In the genomic region with DNA sequence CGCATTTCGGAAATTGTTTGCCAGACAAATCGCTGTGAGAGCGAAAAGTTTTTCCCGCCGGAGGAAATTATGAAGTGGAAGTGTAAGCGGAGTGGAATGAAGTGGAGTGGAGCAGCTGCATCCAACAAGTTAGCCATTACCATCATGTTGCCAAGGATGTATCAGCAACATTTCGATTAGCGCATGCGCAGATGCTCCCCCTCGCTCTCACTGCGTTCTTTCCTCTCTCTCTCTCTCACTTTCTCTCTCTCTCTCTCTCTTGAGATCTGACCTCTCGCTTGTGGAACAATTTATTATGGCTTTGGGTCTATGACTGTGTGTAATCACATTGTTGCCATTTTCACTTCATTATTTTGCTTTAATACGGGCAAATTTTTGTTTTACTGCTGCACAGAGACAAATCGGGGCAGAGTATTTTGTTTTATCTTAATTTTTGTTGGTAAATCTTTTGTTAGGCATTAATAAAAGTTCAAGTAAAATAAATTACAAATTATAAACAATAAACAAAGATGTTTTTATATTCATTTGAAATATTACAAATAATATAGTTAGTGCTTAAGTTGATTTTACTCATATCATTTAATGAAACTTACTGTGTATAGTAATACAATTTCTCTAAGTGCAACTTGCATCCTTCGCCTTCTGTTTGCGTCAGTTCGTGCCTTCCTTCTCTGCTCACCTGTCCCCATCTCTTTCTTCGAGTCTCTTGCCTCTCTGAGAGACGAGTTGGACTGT, we compare ENCODE assay signal across 1 fruit fly cellular context.
TF ChIP-seq lines count a peak whose summit lies in the region.

No protein-coding gene starts in this region.

TF ChIP-seq in whole organism, embryonic, 481 proteins besides CTCF, POLR2A, EP300 and RAD21 (continued from another document and continues in another):
- TF ChIP-seq tin (GFP tag; optimal IDR thresholded peaks at IDR 0.05; lab: Kevin White, UChicago): peak; percentile 73
- no peak for TF ChIP-seq nerfin-2 (GFP tag; IDR thresholded peaks at IDR 0.05; lab: Robert Waterston, UW; ENCODE audit: partially characterized antibody)
- TF ChIP-seq Jarid2 (GFP tag; optimal IDR thresholded peaks at IDR 0.05; lab: Kevin White, UChicago): peak; percentile 53
- no peak for TF ChIP-seq mld (GFP tag; IDR thresholded peaks at IDR 0.05; lab: Robert Waterston, UW; ENCODE audit: partially characterized antibody)
- no peak for TF ChIP-seq Sry-δ (GFP tag; optimal IDR thresholded peaks at IDR 0.05; lab: Kevin White, UChicago)
- peak; percentile 74 for TF ChIP-seq Dbx (GFP tag; IDR thresholded peaks at IDR 0.05; lab: Robert Waterston, UW)
- TF ChIP-seq CG1233 (GFP tag; optimal IDR thresholded peaks at IDR 0.05; lab: Kevin White, UChicago): peak; percentile 69
- no peak for TF ChIP-seq prd (optimal IDR thresholded peaks at IDR 0.05; lab: Kevin White, UChicago)
- TF ChIP-seq prd (GFP tag; IDR thresholded peaks at IDR 0.05; lab: Robert Waterston, UW): peak; percentile 69
- TF ChIP-seq Awh (GFP tag; IDR thresholded peaks at IDR 0.05; lab: Robert Waterston, UW): peak; percentile 66; the same call in 1 of the 2 replicates
- TF ChIP-seq Dad (GFP tag; optimal IDR thresholded peaks at IDR 0.05; lab: Kevin White, UChicago): no peak
- TF ChIP-seq CG9727 (GFP tag; optimal IDR thresholded peaks at IDR 0.05; lab: Kevin White, UChicago): peak; percentile 88
- TF ChIP-seq sug (tag; optimal IDR thresholded peaks at IDR 0.05; lab: Kevin White, UChicago): peak; percentile 72
- 0 out of 3 replicates have a peak, but pooled peaks have one; percentile 28 for TF ChIP-seq CG11093 (GFP tag; IDR thresholded peaks at IDR 0.05; lab: Robert Waterston, UW)
- peak in 1 of 2 experiments; percentile 92 for TF ChIP-seq eve (GFP tag; optimal IDR thresholded peaks at IDR 0.05; lab: Kevin White, UChicago)
- peak; percentile 77 for TF ChIP-seq CG13775 (GFP tag; optimal IDR thresholded peaks at IDR 0.05; lab: Kevin White, UChicago)
- TF ChIP-seq NC2α (GFP tag; optimal IDR thresholded peaks at IDR 0.05; lab: Kevin White, UChicago): no peak
- peak; percentile 62 for TF ChIP-seq croc (GFP tag; conservative IDR thresholded peaks at IDR 0.05; lab: Robert Waterston, UW)
- TF ChIP-seq sens-2 (GFP tag; IDR thresholded peaks at IDR 0.05; lab: Robert Waterston, UW): 0 out of 2 replicates have a peak, but pooled peaks have one; percentile 13
- no peak for TF ChIP-seq ems (GFP tag; optimal IDR thresholded peaks at IDR 0.05; lab: Kevin White, UChicago)
- peak; percentile 46; the same call in 1 of the 3 replicates for TF ChIP-seq CG7357 (GFP tag; IDR thresholded peaks at IDR 0.05; lab: Robert Waterston, UW)
- TF ChIP-seq so (GFP tag; IDR thresholded peaks at IDR 0.05; lab: Robert Waterston, UW): no peak; the same call in 2 of the 3 replicates
- peak; percentile 86 for TF ChIP-seq CG15269 (tag; optimal IDR thresholded peaks at IDR 0.05; lab: Kevin White, UChicago)
- no peak for TF ChIP-seq Neu2 (GFP tag; optimal IDR thresholded peaks at IDR 0.05; lab: Kevin White, UChicago; ENCODE audit: borderline replicate concordance)
- 0 out of 3 replicates have a peak, but pooled peaks have one; percentile 40 for TF ChIP-seq C15 (GFP tag; IDR thresholded peaks at IDR 0.05; lab: Robert Waterston, UW)
- peak; percentile 92 for TF ChIP-seq Hmr (GFP tag; optimal IDR thresholded peaks at IDR 0.05; lab: Kevin White, UChicago)
- no peak for TF ChIP-seq CG13624 (GFP tag; optimal IDR thresholded peaks at IDR 0.05; lab: Kevin White, UChicago)
- TF ChIP-seq Bdp1 (GFP tag; optimal IDR thresholded peaks at IDR 0.05; lab: Kevin White, UChicago): peak; percentile 10
- peak; percentile 64 for TF ChIP-seq ranshi (GFP tag; IDR thresholded peaks at IDR 0.05; lab: Robert Waterston, UW)
- TF ChIP-seq CG4820 (GFP tag; optimal IDR thresholded peaks at IDR 0.05; lab: Kevin White, UChicago): peak; percentile 58
- TF ChIP-seq CG30403 (GFP tag; optimal IDR thresholded peaks at IDR 0.05; lab: Kevin White, UChicago): peak; percentile 87
- peak; percentile 62 for TF ChIP-seq salm (tag; optimal IDR thresholded peaks at IDR 0.05; lab: Kevin White, UChicago)
- no peak for TF ChIP-seq CG34422 (GFP tag; IDR thresholded peaks at IDR 0.05; lab: Robert Waterston, UW)
- no peak for TF ChIP-seq lov (optimal IDR thresholded peaks at IDR 0.05; lab: Kevin White, UChicago)
- no peak for TF ChIP-seq lov (GFP tag; IDR thresholded peaks at IDR 0.05; lab: Robert Waterston, UW)
- no peak for TF ChIP-seq shn (GFP tag; optimal IDR thresholded peaks at IDR 0.05; lab: Kevin White, UChicago)
- peak; percentile 47 for TF ChIP-seq Fer2 (tag; optimal IDR thresholded peaks at IDR 0.05; lab: Kevin White, UChicago)
- peak; percentile 82 for TF ChIP-seq cwo (GFP tag; optimal IDR thresholded peaks at IDR 0.05; lab: Kevin White, UChicago)
- TF ChIP-seq CG14050 (GFP tag; IDR thresholded peaks at IDR 0.05; lab: Robert Waterston, UW): peak; percentile 21; the same call in 1 of the 3 replicates
- TF ChIP-seq her (GFP tag; optimal IDR thresholded peaks at IDR 0.05; lab: Kevin White, UChicago): no peak
- no peak for TF ChIP-seq HLHmδ (GFP tag; optimal IDR thresholded peaks at IDR 0.05; lab: Kevin White, UChicago)
- TF ChIP-seq ewg (GFP tag; optimal IDR thresholded peaks at IDR 0.05; lab: Kevin White, UChicago): peak; percentile 79
- peak; percentile 10 for TF ChIP-seq CG3995 (GFP tag; optimal IDR thresholded peaks at IDR 0.05; lab: Kevin White, UChicago)
- TF ChIP-seq wek (GFP tag; optimal IDR thresholded peaks at IDR 0.05; lab: Kevin White, UChicago): no peak
- peak; percentile 13 to 20 for TF ChIP-seq chif (GFP tag; optimal IDR thresholded peaks at IDR 0.05; lab: Kevin White, UChicago)
- peak; percentile 96 for TF ChIP-seq abd-A (tag; optimal IDR thresholded peaks at IDR 0.05; lab: Kevin White, UChicago)
- peak; percentile 71 for TF ChIP-seq CG14014 (GFP tag; IDR thresholded peaks at IDR 0.05; lab: Robert Waterston, UW)
- TF ChIP-seq pho (GFP tag; optimal IDR thresholded peaks at IDR 0.05; lab: Kevin White, UChicago): peak; percentile 38
- TF ChIP-seq repo (GFP tag; optimal IDR thresholded peaks at IDR 0.05; lab: Kevin White, UChicago): no peak
- no peak for TF ChIP-seq Myb (GFP tag; optimal IDR thresholded peaks at IDR 0.05; lab: Kevin White, UChicago)
- peak; percentile 64 for TF ChIP-seq D19B (GFP tag; optimal IDR thresholded peaks at IDR 0.05; lab: Kevin White, UChicago)
- no peak; the same call in none of the 2 replicates for TF ChIP-seq HLH3B (GFP tag; IDR thresholded peaks at IDR 0.05; lab: Robert Waterston, UW)
- peak; percentile 49 for TF ChIP-seq CG10543 (GFP tag; optimal IDR thresholded peaks at IDR 0.05; lab: Kevin White, UChicago)
- no peak for TF ChIP-seq jigr1 (GFP tag; IDR thresholded peaks at IDR 0.05; lab: Robert Waterston, UW)
- peak; percentile 90 for TF ChIP-seq CG10147 (GFP tag; optimal IDR thresholded peaks at IDR 0.05; lab: Kevin White, UChicago)
- TF ChIP-seq CG5245 (GFP tag; optimal IDR thresholded peaks at IDR 0.05; lab: Kevin White, UChicago): peak; percentile 21
- TF ChIP-seq pita (GFP tag; optimal IDR thresholded peaks at IDR 0.05; lab: Kevin White, UChicago): no peak
- peak; percentile 94 for TF ChIP-seq gem (tag; optimal IDR thresholded peaks at IDR 0.05; lab: Kevin White, UChicago)
- TF ChIP-seq CG15073 (GFP tag; optimal IDR thresholded peaks at IDR 0.05; lab: Kevin White, UChicago): no peak
- TF ChIP-seq CG10209 (GFP tag; optimal IDR thresholded peaks at IDR 0.05; lab: Kevin White, UChicago): peak; percentile 83
- peak; percentile 38 for TF ChIP-seq CG15479 (GFP tag; optimal IDR thresholded peaks at IDR 0.05; lab: Kevin White, UChicago)
- no peak for TF ChIP-seq H15 (GFP tag; IDR thresholded peaks at IDR 0.05; lab: Robert Waterston, UW)
- 0 out of 2 replicates have a peak, but pooled peaks have one; percentile 24 for TF ChIP-seq toy (GFP tag; IDR thresholded peaks at IDR 0.05; lab: Robert Waterston, UW)
- no peak for TF ChIP-seq luna (GFP tag; optimal IDR thresholded peaks at IDR 0.05; lab: Kevin White, UChicago)
- peak; percentile 82 for TF ChIP-seq Sox102F (GFP tag; optimal IDR thresholded peaks at IDR 0.05; lab: Kevin White, UChicago)
- peak; percentile 80 for TF ChIP-seq CG15011 (GFP tag; optimal IDR thresholded peaks at IDR 0.05; lab: Kevin White, UChicago)
- no peak for TF ChIP-seq CG5953 (GFP tag; IDR thresholded peaks at IDR 0.05; lab: Robert Waterston, UW)
- TF ChIP-seq B-H1 (GFP tag; IDR thresholded peaks at IDR 0.05; lab: Robert Waterston, UW): no peak
- TF ChIP-seq CG11085 (GFP tag; IDR thresholded peaks at IDR 0.05; lab: Robert Waterston, UW): no peak
- peak; percentile 63 for TF ChIP-seq CG10654 (GFP tag; optimal IDR thresholded peaks at IDR 0.05; lab: Kevin White, UChicago)
- TF ChIP-seq cas (GFP tag; IDR thresholded peaks at IDR 0.05; lab: Robert Waterston, UW): no peak
- no peak for TF ChIP-seq Dfd (GFP tag; optimal IDR thresholded peaks at IDR 0.05; lab: Kevin White, UChicago)
- TF ChIP-seq fu2 (GFP tag; optimal IDR thresholded peaks at IDR 0.05; lab: Kevin White, UChicago): no peak
- peak; percentile 85 for TF ChIP-seq CG17359 (tag; optimal IDR thresholded peaks at IDR 0.05; lab: Kevin White, UChicago)
- peak; percentile 55 for TF ChIP-seq Hsf (GFP tag; optimal IDR thresholded peaks at IDR 0.05; lab: Kevin White, UChicago)
- TF ChIP-seq Hmx (GFP tag; optimal IDR thresholded peaks at IDR 0.05; lab: Kevin White, UChicago): no peak
- peak; percentile 41 for TF ChIP-seq CG8290 (GFP tag; optimal IDR thresholded peaks at IDR 0.05; lab: Kevin White, UChicago)
- no peak for TF ChIP-seq CG8290 (tag; optimal IDR thresholded peaks at IDR 0.05; lab: Kevin White, UChicago)
- peak; percentile 72 for TF ChIP-seq ind (GFP tag; optimal IDR thresholded peaks at IDR 0.05; lab: Kevin White, UChicago)
- TF ChIP-seq Hand (GFP tag; optimal IDR thresholded peaks at IDR 0.05; lab: Kevin White, UChicago): peak; percentile 87
- TF ChIP-seq z (GFP tag; IDR thresholded peaks at IDR 0.05; lab: Robert Waterston, UW): no peak
- TF ChIP-seq Med (GFP tag; lab: Kevin White, UChicago): peak; percentile 78
- TF ChIP-seq sob (GFP tag; IDR thresholded peaks at IDR 0.05; lab: Robert Waterston, UW): peak; percentile 58
- peak; percentile 52 for TF ChIP-seq B-H2 (GFP tag; optimal IDR thresholded peaks at IDR 0.05; lab: Kevin White, UChicago)
- TF ChIP-seq dati (GFP tag; IDR thresholded peaks at IDR 0.05; lab: Robert Waterston, UW): no peak
- peak; percentile 71 for TF ChIP-seq CG2120 (GFP tag; optimal IDR thresholded peaks at IDR 0.05; lab: Kevin White, UChicago)
- TF ChIP-seq ap (GFP tag; IDR thresholded peaks at IDR 0.05; lab: Robert Waterston, UW): peak; percentile 32; the same call in 1 of the 2 replicates
- peak; percentile 56 for TF ChIP-seq onecut (GFP tag; IDR thresholded peaks at IDR 0.05; lab: Robert Waterston, UW)
- no peak for TF ChIP-seq CG7928 (GFP tag; optimal IDR thresholded peaks at IDR 0.05; lab: Kevin White, UChicago)
- TF ChIP-seq dysf (GFP tag; IDR thresholded peaks at IDR 0.05; lab: Robert Waterston, UW): peak; percentile 82
- TF ChIP-seq dimm (GFP tag; IDR thresholded peaks at IDR 0.05; lab: Robert Waterston, UW): no peak
- TF ChIP-seq CrebB (tag; optimal IDR thresholded peaks at IDR 0.05; lab: Kevin White, UChicago): peak; percentile 18
- peak; percentile 77 for TF ChIP-seq CG1832 (GFP tag; optimal IDR thresholded peaks at IDR 0.05; lab: Kevin White, UChicago)
- peak; percentile 51 for TF ChIP-seq esg (GFP tag; conservative IDR thresholded peaks at IDR 0.05; lab: Robert Waterston, UW)
- no peak for TF ChIP-seq CG11398 (GFP tag; optimal IDR thresholded peaks at IDR 0.05; lab: Kevin White, UChicago)
- peak; percentile 9 for TF ChIP-seq CG34376 (GFP tag; optimal IDR thresholded peaks at IDR 0.05; lab: Kevin White, UChicago)
- peak; percentile 89 for TF ChIP-seq dmrt99B (tag; optimal IDR thresholded peaks at IDR 0.05; lab: Kevin White, UChicago)
- peak; percentile 89 for TF ChIP-seq CG13296 (GFP tag; optimal IDR thresholded peaks at IDR 0.05; lab: Kevin White, UChicago)
- TF ChIP-seq hth (optimal IDR thresholded peaks at IDR 0.05; lab: Kevin White, UChicago): no peak
- peak; percentile 31 for TF ChIP-seq Dip3 (GFP tag; optimal IDR thresholded peaks at IDR 0.05; lab: Kevin White, UChicago)
- no peak for TF ChIP-seq CG42726 (GFP tag; IDR thresholded peaks at IDR 0.05; lab: Robert Waterston, UW; ENCODE audit: partially characterized antibody)
- no peak for TF ChIP-seq Side (GFP tag; optimal IDR thresholded peaks at IDR 0.05; lab: Kevin White, UChicago)
- TF ChIP-seq CG12391 (tag; optimal IDR thresholded peaks at IDR 0.05; lab: Kevin White, UChicago): peak; percentile 90
- no peak for TF ChIP-seq dan (GFP tag; IDR thresholded peaks at IDR 0.05; lab: Robert Waterston, UW)
- TF ChIP-seq fru (optimal IDR thresholded peaks at IDR 0.05; lab: Kevin White, UChicago): no peak
- TF ChIP-seq Hey (tag; optimal IDR thresholded peaks at IDR 0.05; lab: Kevin White, UChicago): no peak
- no peak for TF ChIP-seq TFAM (GFP tag; optimal IDR thresholded peaks at IDR 0.05; lab: Kevin White, UChicago)
- TF ChIP-seq Dref (GFP tag; IDR thresholded peaks at IDR 0.05; lab: Robert Waterston, UW): no peak
- peak; percentile 23 for TF ChIP-seq CG6654 (GFP tag; optimal IDR thresholded peaks at IDR 0.05; lab: Kevin White, UChicago)
- TF ChIP-seq Mrtf (GFP tag; IDR thresholded peaks at IDR 0.05; lab: Robert Waterston, UW): 0 out of 3 replicates have a peak, but pooled peaks have one; percentile 38
- TF ChIP-seq MTF-1 (GFP tag; optimal IDR thresholded peaks at IDR 0.05; lab: Kevin White, UChicago; ENCODE audit: borderline replicate concordance): peak; percentile 49
- no peak for TF ChIP-seq sr (GFP tag; IDR thresholded peaks at IDR 0.05; lab: Robert Waterston, UW)
- no peak for TF ChIP-seq HLH54F (GFP tag; optimal IDR thresholded peaks at IDR 0.05; lab: Kevin White, UChicago)
- TF ChIP-seq NC2β (GFP tag; optimal IDR thresholded peaks at IDR 0.05; lab: Kevin White, UChicago): peak; percentile 12
- peak; percentile 92 for TF ChIP-seq Fer1 (GFP tag; optimal IDR thresholded peaks at IDR 0.05; lab: Kevin White, UChicago)
- peak; percentile 37; the same call in 1 of the 3 replicates for TF ChIP-seq zen2 (GFP tag; IDR thresholded peaks at IDR 0.05; lab: Robert Waterston, UW; ENCODE audit: partially characterized antibody)
- TF ChIP-seq Atf-2 (GFP tag; optimal IDR thresholded peaks at IDR 0.05; lab: Kevin White, UChicago): no peak
- peak; percentile 79 for TF ChIP-seq BtbVII (GFP tag; optimal IDR thresholded peaks at IDR 0.05; lab: Kevin White, UChicago)
- peak; percentile 61 for TF ChIP-seq CG6254 (GFP tag; optimal IDR thresholded peaks at IDR 0.05; lab: Kevin White, UChicago)
- TF ChIP-seq CG6683 (GFP tag; optimal IDR thresholded peaks at IDR 0.05; lab: Kevin White, UChicago): peak; percentile 80
- TF ChIP-seq CG10431 (GFP tag; optimal IDR thresholded peaks at IDR 0.05; lab: Kevin White, UChicago): peak; percentile 26
- TF ChIP-seq CG8478 (optimal IDR thresholded peaks at IDR 0.05; lab: Kevin White, UChicago): no peak
- TF ChIP-seq ERR (GFP tag; optimal IDR thresholded peaks at IDR 0.05; lab: Kevin White, UChicago): no peak
